Worm (Caenorhabditis elegans) whole organism, dauer: ENCODE data around the gene lron-1.
"Not testable (repeated sequence)": the region's sequence is repeated elsewhere in the genome, so short reads cannot be mapped to it uniquely, and the experiment has no call there.

ENCODE experiments used
- unc-62 ChIP-seq: sonication (generic microtip); optimal IDR thresholded peaks from 2 replicates; lab custom pipeline; 2017; ENCODE audit warnings: missing biosample characterization, missing genetic modification reagents, missing genetic modification characterization

The lron-1 gene

ce11 chrX:14572419-14572818, at the start of gene lron-1:
Gene lron-1 (plus strand): TSS chrX:14572719.
- no peak for TF ChIP-seq unc-62 (GFP tag; lab: Kevin White, UChicago)

- no peak for TF ChIP-seq unc-62 (GFP tag; lab: Kevin White, UChicago)
Measured at ce11 chrX:14523275-14523674, 49.2 kb upstream of the lron-1 start, which contains the start of gene nspc-16. Gene nspc-16 (plus strand): TSS chrX:14523575.

- TF ChIP-seq unc-62 (GFP tag; lab: Kevin White, UChicago): not testable (repeated sequence)
Measured at ce11 chrX:14525081-14525324, 47.5 kb upstream of the lron-1 start, which contains the start of gene nspc-17. Gene nspc-17 (minus strand): TSS chrX:14525181.

ce11 chrX:14525325-14526305, 46.9 kb upstream of the lron-1 start:
- TF ChIP-seq unc-62 (GFP tag; lab: Kevin White, UChicago): peak; percentile 76

ce11 chrX:14527559-14527958, 45.0 kb upstream of the lron-1 start, which contains the start of gene nspc-18:
Gene nspc-18 (minus strand): TSS chrX:14527659.
- TF ChIP-seq unc-62 (GFP tag; lab: Kevin White, UChicago): no peak

ce11 chrX:14528399-14528798, 44.1 kb upstream of the lron-1 start, which contains the start of gene nspc-19:
Gene nspc-19 (plus strand): TSS chrX:14528699.
- not testable (repeated sequence) for TF ChIP-seq unc-62 (GFP tag; lab: Kevin White, UChicago)

- no peak for TF ChIP-seq unc-62 (GFP tag; lab: Kevin White, UChicago)
Measured at ce11 chrX:14530107-14530506, 42.4 kb upstream of the lron-1 start, which contains the start of gene nspc-20. Gene nspc-20 (minus strand): TSS chrX:14530207.

- TF ChIP-seq unc-62 (GFP tag; lab: Kevin White, UChicago): no peak
Measured at ce11 chrX:14534117-14534516, 38.4 kb upstream of the lron-1 start, which contains the start of gene T24C2.5. Gene T24C2.5 (plus strand): TSS chrX:14534417.

ce11 chrX:14534596-14534995, 37.9 kb upstream of the lron-1 start:
- TF ChIP-seq unc-62 (GFP tag; lab: Kevin White, UChicago): no peak

- TF ChIP-seq unc-62 (GFP tag; lab: Kevin White, UChicago): no peak
Measured at ce11 chrX:14535913-14536312, 36.6 kb upstream of the lron-1 start.

ce11 chrX:14537625-14538024, 34.9 kb upstream of the lron-1 start:
- TF ChIP-seq unc-62 (GFP tag; lab: Kevin White, UChicago): no peak

- TF ChIP-seq unc-62 (GFP tag; lab: Kevin White, UChicago): no peak
Measured at ce11 chrX:14539468-14539867, 33.1 kb upstream of the lron-1 start.

- no peak for TF ChIP-seq unc-62 (GFP tag; lab: Kevin White, UChicago)
Measured at ce11 chrX:14541992-14542391, 30.5 kb upstream of the lron-1 start, which contains the start of gene fbxa-81. Gene fbxa-81 (minus strand): TSS chrX:14542092.

- no peak for TF ChIP-seq unc-62 (GFP tag; lab: Kevin White, UChicago)
Measured at ce11 chrX:14543224-14543623, 29.3 kb upstream of the lron-1 start, which contains the start of gene T24C2.3. Gene T24C2.3 (plus strand): TSS chrX:14543524.

- TF ChIP-seq unc-62 (GFP tag; lab: Kevin White, UChicago): no peak
Measured at ce11 chrX:14545543-14545942, 27.0 kb upstream of the lron-1 start, which contains the start of gene enri-2. Gene enri-2 (plus strand): TSS chrX:14545843.

ce11 chrX:14549709-14550199, 22.8 kb upstream of the lron-1 start, which contains the start of gene ram-5:
Gene ram-5 (plus strand): TSS chrX:14550149.
- TF ChIP-seq unc-62 (GFP tag; lab: Kevin White, UChicago): no peak
